Worm (Caenorhabditis elegans) whole organism, L3 larva: ENCODE data around the gene fipr-4.

ENCODE experiments used
- R02D3.7 ChIP-seq: fragments of 150-350 bp; optimal IDR thresholded peaks from 2 replicates; lab custom pipeline; 2014; ENCODE audit warnings: missing biosample characterization, missing genetic modification characterization
- ZK546.5 ChIP-seq: sonication (generic microtip); optimal IDR thresholded peaks from 2 replicates; lab custom pipeline; 2017; ENCODE audit warnings: missing biosample characterization, missing genetic modification characterization
- ama-1 ChIP-seq: fragments of 150-350 bp; optimal IDR thresholded peaks from 2 replicates; lab custom pipeline; 2018
- ceh-28 ChIP-seq: fragments of 150-350 bp; optimal IDR thresholded peaks from 2 replicates; lab custom pipeline; 2014; ENCODE audit warnings: missing biosample characterization, missing genetic modification reagents, missing genetic modification characterization
- ceh-82 ChIP-seq: fragments of 150-350 bp; optimal IDR thresholded peaks from 2 replicates; lab custom pipeline; 2014; ENCODE audit warnings: missing biosample characterization, missing genetic modification characterization
- daf-12 ChIP-seq: fragments of 150-350 bp; optimal IDR thresholded peaks from 2 replicates; lab custom pipeline; 2014; ENCODE audit warnings: missing biosample characterization, missing genetic modification reagents, missing genetic modification characterization
- egl-27 ChIP-seq: sonication (generic microtip); optimal IDR thresholded peaks from 4 replicates; lab custom pipeline; 2017; ENCODE audit warnings: missing biosample characterization, missing genetic modification reagents, missing genetic modification characterization
- elt-1 ChIP-seq: fragments of 150-350 bp; optimal IDR thresholded peaks from 2 replicates; lab custom pipeline; 2014; ENCODE audit warnings: missing biosample characterization, missing genetic modification characterization
- elt-2 ChIP-seq: sonication (generic microtip); optimal IDR thresholded peaks from 2 replicates; lab custom pipeline; 2016; ENCODE audit warnings: missing genetic modification reagents, mild to moderate bottlenecking, missing genetic modification characterization, missing compliant biosample characterization
- eor-1 ChIP-seq, 2 experiments: fragments of 150-350 bp; optimal IDR thresholded peaks; 2 replicates each; lab custom pipeline; 2014 to 2018; ENCODE audit warnings: missing biosample characterization in 2 of 2, missing genetic modification characterization in 2 of 2
- fkh-2 ChIP-seq: fragments of 150-350 bp; optimal IDR thresholded peaks from 2 replicates; lab custom pipeline; 2014; ENCODE audit warnings: missing biosample characterization, missing genetic modification reagents, missing genetic modification characterization
- lin-15B ChIP-seq: fragments of 150-350 bp; optimal IDR thresholded peaks from 2 replicates; lab custom pipeline; 2014; ENCODE audit warnings: missing biosample characterization, missing genetic modification characterization
- lin-39 ChIP-seq: fragments of 150-350 bp; optimal IDR thresholded peaks from 2 replicates; lab custom pipeline; 2018; ENCODE audit warnings: missing biosample characterization, missing genetic modification reagents, missing genetic modification characterization
- lsy-12 ChIP-seq: sonication (generic microtip); optimal IDR thresholded peaks from 2 replicates; lab custom pipeline; 2016; ENCODE audit warnings: mild to moderate bottlenecking, missing genetic modification characterization, missing compliant biosample characterization
- mml-1 ChIP-seq: fragments of 150-350 bp; sonication (generic microtip); optimal IDR thresholded peaks from 3 replicates; lab custom pipeline; 2014; ENCODE audit warnings: missing biosample characterization, missing genetic modification characterization
- nfya-1 ChIP-seq: sonication (generic microtip); optimal IDR thresholded peaks from 2 replicates; lab custom pipeline; 2017; ENCODE audit warnings: missing genetic modification characterization, mild to moderate bottlenecking, missing compliant biosample characterization, antibody characterized with exemption, moderate library complexity; ENCODE audit not compliant: insufficient read depth
- nhr-237 ChIP-seq: fragments of 150-350 bp; optimal IDR thresholded peaks from 2 replicates; lab custom pipeline; 2014; ENCODE audit warnings: missing biosample characterization, missing genetic modification characterization
- nhr-28 ChIP-seq: fragments of 150-350 bp; optimal IDR thresholded peaks from 2 replicates; lab custom pipeline; 2014; ENCODE audit warnings: missing biosample characterization, missing genetic modification characterization
- nhr-76 ChIP-seq: fragments of 150-350 bp; sonication (generic microtip); optimal IDR thresholded peaks from 5 replicates; lab custom pipeline; 2014; ENCODE audit warnings: missing biosample characterization, missing genetic modification characterization
- pha-4 ChIP-seq: fragments of 150-350 bp; optimal IDR thresholded peaks from 2 replicates; lab custom pipeline; 2014; ENCODE audit warnings: missing biosample characterization, missing genetic modification reagents, missing genetic modification characterization
- pqm-1 ChIP-seq: fragments of 150-350 bp; optimal IDR thresholded peaks from 2 replicates; lab custom pipeline; 2017; ENCODE audit warnings: missing biosample characterization, missing genetic modification characterization, inconsistent platforms
- sea-2 ChIP-seq: fragments of 150-350 bp; sonication (generic microtip); optimal IDR thresholded peaks from 4 replicates; lab custom pipeline; 2014; ENCODE audit warnings: missing biosample characterization, missing genetic modification reagents, missing genetic modification characterization
- skn-1 ChIP-seq: fragments of 150-350 bp; optimal IDR thresholded peaks from 2 replicates; lab custom pipeline; 2014; ENCODE audit warnings: missing biosample characterization, missing genetic modification characterization
- zag-1 ChIP-seq: fragments of 150-350 bp; optimal IDR thresholded peaks from 2 replicates; lab custom pipeline; 2014; ENCODE audit warnings: missing biosample characterization, missing genetic modification characterization
- ztf-11 ChIP-seq: fragments of 150-350 bp; optimal IDR thresholded peaks from 2 replicates; lab custom pipeline; 2014; ENCODE audit warnings: missing biosample characterization, missing genetic modification characterization

Gene fipr-4

ce11 chrV:10237959-10238444 is 9.7 kb upstream of the fipr-4 start:
- TF ChIP-seq ama-1 (lab: Kevin White, UChicago) (peak; percentile 6), fkh-2 (tag; lab: Kevin White, UChicago) (no peak)

- no peak for TF ChIP-seq mml-1
These were observed 8.9 kb upstream of the fipr-4 start for ce11 chrV:10237171-10237570.

DNA sequence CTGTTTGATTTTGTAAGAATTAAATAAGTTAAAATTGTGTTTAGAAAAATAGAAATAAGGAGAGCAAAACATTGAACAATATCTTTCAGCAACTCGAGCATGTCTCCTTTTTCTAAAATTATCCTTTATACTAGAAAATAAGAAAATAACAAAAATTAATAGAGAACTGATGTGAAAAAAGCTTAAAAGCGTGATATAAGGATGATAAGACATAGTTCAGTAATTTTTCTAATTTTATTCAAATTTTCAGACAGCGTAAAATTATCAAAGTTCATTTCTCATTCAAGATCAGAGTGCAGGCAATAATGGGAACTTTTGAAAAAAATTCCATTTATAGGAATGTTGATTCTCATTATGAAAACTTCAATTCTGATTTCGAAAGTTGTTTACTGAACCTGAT is 5.1 kb upstream of the fipr-4 start, which contains the start of gene str-182:
str-182 (minus strand) TSS at position 101 of the 400 bp plus-strand sequence.
- no peak for TF ChIP-seq nhr-76 (tag; lab: Kevin White, UChicago)
- TF ChIP-seq elt-2 (tag; lab: Kevin White, UChicago): no peak
- no peak for TF ChIP-seq ztf-11 (tag; lab: Kevin White, UChicago)
- TF ChIP-seq ceh-28 (tag; lab: Kevin White, UChicago): no peak
- no peak for TF ChIP-seq nhr-28
- TF ChIP-seq sea-2 (GFP tag; lab: Kevin White, UChicago): no peak
- TF ChIP-seq lsy-12 (tag; lab: Kevin White, UChicago): no peak

DNA sequence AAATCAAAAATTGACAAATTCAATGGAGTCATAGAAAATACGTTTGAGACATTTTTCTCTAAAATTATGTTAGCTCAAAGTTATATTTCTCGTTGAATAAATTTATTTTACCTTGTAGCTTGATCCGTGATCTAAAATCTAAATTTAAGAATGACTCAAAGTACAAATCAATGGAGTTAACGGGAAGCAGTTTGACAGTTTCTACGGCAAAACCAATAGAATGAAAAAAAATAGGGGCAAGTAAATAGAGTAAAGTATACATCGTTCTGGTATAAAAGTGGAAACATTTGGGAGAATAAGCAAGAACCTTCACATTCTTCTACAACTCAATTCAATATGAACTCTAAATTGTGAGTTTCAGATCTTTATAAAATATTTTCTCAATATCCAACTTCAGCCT is 2.7 kb upstream of the fipr-4 start, which contains the start of gene fipr-6:
fipr-6 (plus strand) TSS at position 301 of the 400 bp plus-strand sequence.
- TF ChIP-seq pqm-1 (tag; lab: Kevin White, UChicago): no peak
- TF ChIP-seq zag-1 (tag; lab: Kevin White, UChicago): no peak
- no peak for TF ChIP-seq skn-1 (tag; lab: Kevin White, UChicago)
- no peak for TF ChIP-seq sea-2 (GFP tag; lab: Kevin White, UChicago)
- no peak for TF ChIP-seq nfya-1 (tag; lab: Kevin White, UChicago)
- TF ChIP-seq fkh-2 (tag; lab: Kevin White, UChicago): no peak
- TF ChIP-seq daf-12 (tag; lab: Kevin White, UChicago): no peak
- no peak for TF ChIP-seq pha-4 (tag; lab: Kevin White, UChicago)
- no peak for TF ChIP-seq ceh-82 (tag; lab: Kevin White, UChicago)
- no peak for TF ChIP-seq lin-39
- no peak for TF ChIP-seq nhr-237 (tag; lab: Kevin White, UChicago)

ce11 chrV:10229222-10229879 is 1.1 kb upstream of the fipr-4 start, which contains the start of the genes pyt-1 and fipr-7:
Gene pyt-1, minus strand, starts transcription at chrV:10229322.
Gene fipr-7, plus strand, starts transcription at chrV:10229829.
- no peak for TF ChIP-seq R02D3.7 (tag; lab: Kevin White, UChicago)
- TF ChIP-seq ZK546.5 (tag; lab: Kevin White, UChicago): no peak
- TF ChIP-seq zag-1 (tag; lab: Kevin White, UChicago): no peak

DNA sequence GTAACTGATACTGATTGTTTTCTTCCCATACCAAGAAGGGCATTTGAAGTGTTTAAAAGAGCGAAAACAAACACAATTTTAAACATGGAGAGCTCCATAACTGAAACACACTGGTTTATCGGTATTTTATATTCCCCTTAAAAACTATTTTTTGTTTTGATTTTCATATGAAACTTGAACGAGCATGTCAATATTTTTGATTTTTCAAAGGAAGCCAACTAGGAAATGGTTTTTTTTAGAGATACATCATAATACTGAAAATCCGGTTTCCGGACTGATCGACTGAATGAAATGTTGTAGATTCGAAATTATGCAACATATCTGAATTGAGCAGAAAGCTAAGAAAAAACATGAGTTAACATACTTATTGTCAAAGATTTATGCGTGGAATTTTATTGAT is 927 bp downstream of the fipr-4 start, which contains the start of gene ttr-19:
ttr-19 (minus strand) TSS at position 101 of the 400 bp plus-strand sequence.
- TF ChIP-seq eor-1 (tag; optimal IDR thresholded peaks at IDR 0.05; lab: Kevin White, UChicago): no peak
- no peak for TF ChIP-seq lin-15B (tag; lab: Kevin White, UChicago)
- no peak for TF ChIP-seq elt-1 (tag; lab: Kevin White, UChicago)
- TF ChIP-seq lin-39: no peak
- TF ChIP-seq pqm-1 (tag; lab: Kevin White, UChicago): no peak
- TF ChIP-seq nfya-1 (tag; lab: Kevin White, UChicago): no peak
- TF ChIP-seq ZK546.5 (tag; lab: Kevin White, UChicago): no peak
- TF ChIP-seq nhr-28: no peak

ce11 chrV:10225610-10226009 is 2.6 kb downstream of the fipr-4 start, which contains the start of gene daf-36:
Gene daf-36, minus strand, starts transcription at chrV:10225710.
- TF ChIP-seq lin-15B (tag; lab: Kevin White, UChicago): no peak
- peak; percentile 28 for TF ChIP-seq elt-2 (tag; lab: Kevin White, UChicago)

ce11 chrV:10224619-10225018 is 3.6 kb downstream of the fipr-4 start:
- TF ChIP-seq egl-27 (tag; lab: Kevin White, UChicago): no peak
- peak; percentile 68 for TF ChIP-seq elt-2 (tag; lab: Kevin White, UChicago)
